Worm (Caenorhabditis elegans) whole organism, late embryonic: ENCODE results near the gene lips-12.

Experiments used
- F13H6.1 ChIP-seq: sonication (generic microtip); optimal IDR thresholded peaks from 2 replicates; lab custom pipeline; 2016; ENCODE audit warnings: missing genetic modification characterization, missing compliant biosample characterization
- K02D7.2 ChIP-seq: sonication (generic microtip); optimal IDR thresholded peaks from 2 replicates; lab custom pipeline; 2017; ENCODE audit warnings: mild to moderate bottlenecking, missing genetic modification characterization, missing compliant biosample characterization
- K09A11.1 ChIP-seq: sonication (generic microtip); optimal IDR thresholded peaks from 2 replicates; lab custom pipeline; 2017; ENCODE audit warnings: antibody characterized with exemption, mild to moderate bottlenecking, missing genetic modification characterization, missing compliant biosample characterization; ENCODE audit not compliant: insufficient read depth
- Y22D7AL.16 ChIP-seq: sonication (generic microtip); optimal IDR thresholded peaks from 2 replicates; lab custom pipeline; 2016; ENCODE audit warnings: missing genetic modification characterization, missing compliant biosample characterization
- ahr-1 ChIP-seq: sonication (generic microtip); optimal IDR thresholded peaks from 2 replicates; lab custom pipeline; 2016; ENCODE audit warnings: missing genetic modification characterization, missing compliant biosample characterization
- ceh-14 ChIP-seq: sonication (generic microtip); optimal IDR thresholded peaks from 2 replicates; lab custom pipeline; 2016; ENCODE audit warnings: missing genotype, missing genetic modification characterization, missing compliant biosample characterization
- ceh-18 ChIP-seq: sonication (generic microtip); optimal IDR thresholded peaks from 2 replicates; lab custom pipeline; 2016; ENCODE audit warnings: missing genetic modification characterization, missing compliant biosample characterization
- ceh-22 ChIP-seq: sonication (generic microtip); optimal IDR thresholded peaks from 2 replicates; lab custom pipeline; 2017; ENCODE audit warnings: missing biosample characterization, missing genetic modification characterization
- ceh-45 ChIP-seq: fragments of 200-800 bp; sonication (Bioruptor generic); IDR thresholded peaks from 2 replicates; pipeline ENCODE4 v1.3.6; 2022; ENCODE audit warnings: missing genetic modification reagents, missing genetic modification characterization, missing compliant biosample characterization
- dve-1 ChIP-seq: sonication (generic microtip); optimal IDR thresholded peaks from 2 replicates; lab custom pipeline; 2017; ENCODE audit warnings: antibody characterized with exemption, mild to moderate bottlenecking, missing genetic modification characterization, missing compliant biosample characterization
- elt-2 ChIP-seq: sonication (generic microtip); optimal IDR thresholded peaks from 2 replicates; lab custom pipeline; 2016; ENCODE audit warnings: missing genetic modification reagents, missing genetic modification characterization, missing compliant biosample characterization
- elt-4 ChIP-seq: sonication (generic microtip); optimal IDR thresholded peaks from 2 replicates; lab custom pipeline; 2016; ENCODE audit warnings: missing genetic modification characterization, missing compliant biosample characterization
- eyg-1 ChIP-seq: sonication (generic microtip); optimal IDR thresholded peaks from 2 replicates; lab custom pipeline; 2016; ENCODE audit warnings: missing genotype, missing genetic modification characterization, missing compliant biosample characterization
- fkh-6 ChIP-seq: sonication (generic microtip); optimal IDR thresholded peaks from 2 replicates; lab custom pipeline; 2016; ENCODE audit warnings: missing genetic modification characterization, missing compliant biosample characterization
- gmeb-2 ChIP-seq: sonication (generic microtip); optimal IDR thresholded peaks from 2 replicates; lab custom pipeline; 2016; ENCODE audit warnings: missing genetic modification characterization, inconsistent platforms, missing compliant biosample characterization
- hlh-13 ChIP-seq: fragments of 200-800 bp; sonication (Bioruptor generic); optimal IDR thresholded peaks from 2 replicates; lab custom pipeline; 2018; ENCODE audit warnings: mild to moderate bottlenecking, missing genetic modification characterization, missing compliant biosample characterization
- hlh-30 ChIP-seq: sonication (generic microtip); optimal IDR thresholded peaks from 2 replicates; lab custom pipeline; 2017; ENCODE audit warnings: antibody characterized with exemption, missing genetic modification characterization, missing compliant biosample characterization; ENCODE audit not compliant: insufficient read depth
- hlh-6 ChIP-seq: sonication (generic microtip); optimal IDR thresholded peaks from 2 replicates; lab custom pipeline; 2016; ENCODE audit warnings: missing genotype, missing genetic modification characterization, missing compliant biosample characterization
- lim-6 ChIP-seq: sonication (generic microtip); optimal IDR thresholded peaks from 2 replicates; lab custom pipeline; 2016; ENCODE audit warnings: missing genetic modification characterization, missing compliant biosample characterization
- mec-3 ChIP-seq: sonication (generic microtip); optimal IDR thresholded peaks from 2 replicates; lab custom pipeline; 2016; ENCODE audit warnings: borderline replicate concordance, missing genetic modification characterization, missing compliant biosample characterization
- nfya-1 ChIP-seq: sonication (generic microtip); optimal IDR thresholded peaks from 2 replicates; lab custom pipeline; 2017; ENCODE audit warnings: missing genetic modification characterization, mild to moderate bottlenecking, missing compliant biosample characterization, antibody characterized with exemption, moderate library complexity
- nhr-232 ChIP-seq: sonication (generic microtip); optimal IDR thresholded peaks from 2 replicates; lab custom pipeline; 2016; ENCODE audit warnings: missing genetic modification characterization, missing compliant biosample characterization
- npax-4 ChIP-seq: sonication (generic microtip); optimal IDR thresholded peaks from 2 replicates; lab custom pipeline; 2016; ENCODE audit warnings: missing genetic modification characterization, missing compliant biosample characterization
- odd-2 ChIP-seq: sonication (generic microtip); optimal IDR thresholded peaks from 2 replicates; lab custom pipeline; 2017; ENCODE audit warnings: antibody characterized with exemption, mild to moderate bottlenecking, missing genetic modification characterization, missing compliant biosample characterization
- pax-1 ChIP-seq: fragments of 150-350 bp; optimal IDR thresholded peaks from 2 replicates; lab custom pipeline; 2014; ENCODE audit warnings: missing biosample characterization, missing genetic modification characterization
- pha-2 ChIP-seq: sonication (generic microtip); optimal IDR thresholded peaks from 2 replicates; lab custom pipeline; 2017; ENCODE audit warnings: mild to moderate bottlenecking, missing genetic modification characterization, missing compliant biosample characterization
- pqm-1 ChIP-seq: sonication (generic microtip); optimal IDR thresholded peaks from 2 replicates; lab custom pipeline; 2016; ENCODE audit warnings: missing genetic modification characterization, missing compliant biosample characterization
- ref-2 ChIP-seq: sonication (generic microtip); optimal IDR thresholded peaks from 2 replicates; lab custom pipeline; 2016; ENCODE audit warnings: missing genetic modification characterization, missing compliant biosample characterization
- sox-2 ChIP-seq: fragments of 200-800 bp; sonication (Bioruptor generic); IDR thresholded peaks from 2 replicates; pipeline ENCODE4 v1.3.6; 2022; ENCODE audit warnings: missing genetic modification reagents, missing genetic modification characterization, missing compliant biosample characterization
- sox-4 ChIP-seq: sonication (generic microtip); optimal IDR thresholded peaks from 2 replicates; lab custom pipeline; 2017; ENCODE audit warnings: mild to moderate bottlenecking, missing genetic modification characterization, inconsistent platforms, missing compliant biosample characterization
- tbx-2 ChIP-seq: sonication (generic microtip); optimal IDR thresholded peaks from 2 replicates; lab custom pipeline; 2016; ENCODE audit warnings: missing genetic modification characterization, missing compliant biosample characterization
- tbx-7 ChIP-seq: sonication (generic microtip); optimal IDR thresholded peaks from 2 replicates; lab custom pipeline; 2016; ENCODE audit warnings: missing genotype, missing genetic modification characterization, missing compliant biosample characterization
- ttx-3 ChIP-seq: sonication (generic microtip); optimal IDR thresholded peaks from 2 replicates; lab custom pipeline; 2016; ENCODE audit warnings: missing genetic modification reagents, missing genetic modification characterization, missing compliant biosample characterization
- zip-5 ChIP-seq: sonication (generic microtip); optimal IDR thresholded peaks from 2 replicates; lab custom pipeline; 2016; ENCODE audit warnings: missing genetic modification characterization, missing compliant biosample characterization
- ztf-16 ChIP-seq: sonication (generic microtip); optimal IDR thresholded peaks from 2 replicates; lab custom pipeline; 2017; ENCODE audit warnings: missing genetic modification characterization, missing compliant biosample characterization

lips-12 gene

DNA sequence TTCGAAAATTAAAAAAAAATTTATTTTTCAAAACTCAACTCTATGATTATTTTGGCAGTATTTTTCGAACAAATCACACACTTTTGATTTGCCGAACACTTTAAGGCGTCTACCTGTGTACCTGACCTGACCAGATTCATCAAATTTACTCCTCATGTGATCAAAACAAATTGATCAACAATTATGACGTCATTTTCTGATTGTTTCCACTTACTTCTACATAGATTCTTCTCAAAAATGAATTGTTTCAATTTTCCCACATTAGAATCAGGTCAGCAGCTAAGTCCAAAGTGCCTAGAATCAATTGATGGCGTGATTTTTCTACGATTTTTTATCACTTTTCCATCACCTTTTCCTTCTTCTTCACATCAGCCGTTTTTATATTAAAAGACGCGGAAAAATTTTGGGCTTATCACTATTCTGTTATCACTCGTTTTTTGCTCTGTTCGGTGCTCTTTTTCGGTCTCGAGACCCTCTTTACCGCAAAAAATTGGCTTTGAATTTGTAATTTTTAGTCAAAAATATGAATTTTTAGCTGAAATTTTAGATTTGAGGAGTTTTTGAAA lies 29.2 kb upstream of the lips-12 start:
- TF ChIP-seq pha-2 (no peak), fkh-6 (tag; lab: Kevin White, UChicago) (no peak), sox-4 (tag; lab: Kevin White, UChicago) (no peak), nfya-1 (tag; lab: Kevin White, UChicago) (no peak), nhr-232 (tag; lab: Kevin White, UChicago) (no peak), ceh-14 (no peak), K09A11.1 (tag; lab: Kevin White, UChicago) (no peak), npax-4 (tag; lab: Kevin White, UChicago) (no peak), ref-2 (no peak), hlh-30 (no peak), ttx-3 (tag; lab: Kevin White, UChicago) (no peak), hlh-6 (tag; lab: Kevin White, UChicago) (no peak), eyg-1 (tag; lab: Kevin White, UChicago) (no peak), elt-2 (tag; lab: Kevin White, UChicago) (no peak), ceh-45 (GFP tag; lab: Robert Waterston, UW) (no peak), pqm-1 (tag; lab: Kevin White, UChicago) (no peak), elt-4 (tag; lab: Kevin White, UChicago) (no peak), sox-2 (GFP tag; lab: Robert Waterston, UW) (no peak), odd-2 (tag; lab: Kevin White, UChicago) (no peak)

DNA sequence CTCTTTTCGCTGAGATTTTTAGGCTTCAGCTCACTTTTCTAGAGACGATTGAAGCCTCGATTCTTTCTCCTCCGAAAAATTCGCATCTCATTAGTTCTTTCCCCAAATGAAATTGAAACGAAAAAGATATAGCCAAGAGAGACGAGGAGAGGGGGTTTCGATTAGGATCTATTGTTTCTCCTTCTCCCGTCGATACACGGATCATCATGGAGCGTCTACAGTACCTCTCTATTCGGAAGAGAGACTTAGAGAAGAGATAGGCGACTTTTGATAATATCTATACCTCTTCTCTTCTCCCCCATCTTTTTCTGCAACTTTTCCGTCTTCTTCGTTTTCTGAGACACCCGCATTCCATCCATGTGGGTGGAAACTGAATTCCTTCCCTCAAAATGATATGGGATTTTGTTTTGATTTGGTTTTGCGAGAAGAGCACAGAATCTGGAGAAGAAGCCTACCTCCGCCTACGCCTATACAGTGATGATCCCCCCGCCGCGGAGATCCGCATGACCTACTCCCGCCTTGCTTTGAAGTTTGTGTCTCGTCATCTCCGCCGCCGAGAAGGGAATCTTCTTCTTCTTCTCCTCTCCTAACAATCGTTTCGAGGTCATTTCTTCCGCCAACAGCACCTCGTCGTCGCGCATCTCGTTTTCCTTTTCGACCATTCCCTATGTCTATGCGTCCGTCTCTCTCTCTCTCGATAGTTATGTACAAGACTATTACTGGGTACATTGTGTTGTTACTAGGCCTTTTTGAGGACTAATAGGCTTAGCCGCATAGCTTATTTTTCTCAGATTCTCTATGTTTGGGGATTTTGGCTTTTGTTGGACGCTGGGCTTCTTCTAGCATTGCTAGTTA lies 27.9 kb upstream of the lips-12 start:
- peak; percentile 1 for TF ChIP-seq hlh-6 (tag; lab: Kevin White, UChicago)
- TF ChIP-seq ttx-3 (tag; lab: Kevin White, UChicago): no peak

DNA sequence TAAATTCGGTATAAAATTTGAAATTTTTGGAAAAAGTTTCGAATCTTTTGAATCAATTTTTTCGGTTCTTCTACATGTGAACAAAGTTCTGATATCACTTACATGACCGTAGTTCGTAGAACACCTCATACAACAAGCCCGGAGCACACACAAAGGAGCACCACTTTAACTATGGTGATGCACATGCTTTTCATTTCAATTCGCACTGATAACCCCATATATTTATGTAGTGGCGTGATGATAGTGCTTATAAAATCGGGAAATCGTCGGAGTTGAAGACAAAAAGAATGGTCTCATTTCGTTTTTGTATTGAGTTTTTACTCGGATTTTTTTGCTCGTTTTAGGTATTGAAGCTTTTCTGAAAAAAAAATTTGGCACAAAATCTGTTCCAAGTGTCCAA lies 26.7 kb upstream of the lips-12 start, which contains the start of gene W09B6.4:
TSS of gene W09B6.4 (minus strand) at position 151 of the 400 bp plus-strand sequence.
- TF ChIP-seq ceh-45 (GFP tag; lab: Robert Waterston, UW) (no peak), ceh-22 (tag; lab: Kevin White, UChicago) (no peak), ttx-3 (tag; lab: Kevin White, UChicago) (no peak), zip-5 (tag; lab: Kevin White, UChicago) (no peak), Y22D7AL.16 (tag; lab: Kevin White, UChicago) (no peak), hlh-6 (tag; lab: Kevin White, UChicago) (no peak), gmeb-2 (tag; lab: Kevin White, UChicago) (no peak), ahr-1 (tag; lab: Kevin White, UChicago) (no peak), K02D7.2 (tag; lab: Kevin White, UChicago) (no peak), lim-6 (tag; lab: Kevin White, UChicago) (no peak), tbx-7 (tag; lab: Kevin White, UChicago) (no peak), ceh-14 (no peak), hlh-13 (GFP tag; lab: Kevin White, UChicago) (no peak)

- TF ChIP-seq elt-2 (tag; lab: Kevin White, UChicago) (peak; percentile 89), mec-3 (no peak)
Observed at ce11 chrII:1138618-1139017, 24.6 kb upstream of the lips-12 start.

DNA sequence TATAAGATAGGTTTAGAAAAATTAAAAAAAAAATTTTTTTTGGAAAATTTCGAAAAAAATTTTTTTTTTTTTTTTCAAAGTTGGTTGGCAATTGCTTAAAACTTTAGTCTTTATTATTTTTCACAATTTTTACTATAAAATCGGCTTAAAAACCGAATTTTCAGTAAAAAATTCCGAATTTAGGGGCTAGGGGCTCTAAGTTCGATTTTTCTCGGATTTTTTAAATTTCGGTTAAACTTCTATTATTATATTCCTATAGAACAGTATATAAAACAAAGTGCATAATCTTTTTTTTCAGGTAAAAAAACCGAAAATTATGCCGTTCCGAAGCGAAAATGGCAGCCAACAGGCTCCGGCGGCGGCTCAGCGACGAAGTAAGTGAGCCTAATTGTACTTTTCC lies 22.5 kb upstream of the lips-12 start, which contains the start of gene pod-2:
TSS of gene pod-2 (plus strand) at position 301 of the 400 bp plus-strand sequence.
- no peak for TF ChIP-seq ref-2
- no peak for TF ChIP-seq dve-1 (tag; lab: Kevin White, UChicago)
- TF ChIP-seq F13H6.1 (tag; lab: Kevin White, UChicago): no peak
- TF ChIP-seq sox-4 (tag; lab: Kevin White, UChicago): no peak
- TF ChIP-seq ztf-16: no peak
- TF ChIP-seq tbx-2 (tag; lab: Kevin White, UChicago): no peak
- TF ChIP-seq pax-1 (tag; lab: Kevin White, UChicago): no peak
- TF ChIP-seq ceh-18 (tag; lab: Kevin White, UChicago): no peak
